Fruit fly (Drosophila melanogaster) S2 (cell line): ENCODE measurements around the gene RnrL.

Source experiments
- CG8478 ChIP-seq: fragments of >200 bp; optimal IDR thresholded peaks from 2 replicates; lab custom pipeline; 2018
- CTCF ChIP-seq, 2 experiments: fragments of >200 bp; optimal IDR thresholded peaks; 2 replicates each; lab custom pipeline; 2018

Gene RnrL

DNA sequence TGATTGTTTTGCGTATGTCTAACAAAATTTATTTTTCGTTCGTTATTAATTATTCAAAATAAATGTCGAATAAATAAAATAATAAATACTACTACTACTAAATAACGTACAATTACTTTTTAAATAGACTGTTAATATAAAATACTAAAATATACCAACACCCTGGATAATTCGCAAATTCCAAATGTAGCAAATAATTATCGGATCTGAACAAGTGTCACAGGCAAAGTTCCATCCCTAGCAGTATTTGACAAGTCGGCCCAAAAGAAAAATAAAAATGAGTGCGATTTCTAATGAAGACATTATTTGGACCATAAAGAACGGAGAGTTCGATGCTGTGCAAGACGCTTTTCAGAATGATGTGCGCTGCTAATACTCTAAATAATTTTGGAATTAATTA, 13.7 kb upstream of the RnrL start, which contains the start of gene CG31715:
Gene CG31715, plus strand, starts transcription at position 212 of the 400 bp plus-strand sequence.
- TF ChIP-seq CG8478 (lab: Kevin White, UChicago) (no peak), CTCF (optimal IDR thresholded peaks at IDR 0.05; lab: Kevin White, UChicago) (no peak)

DNA sequence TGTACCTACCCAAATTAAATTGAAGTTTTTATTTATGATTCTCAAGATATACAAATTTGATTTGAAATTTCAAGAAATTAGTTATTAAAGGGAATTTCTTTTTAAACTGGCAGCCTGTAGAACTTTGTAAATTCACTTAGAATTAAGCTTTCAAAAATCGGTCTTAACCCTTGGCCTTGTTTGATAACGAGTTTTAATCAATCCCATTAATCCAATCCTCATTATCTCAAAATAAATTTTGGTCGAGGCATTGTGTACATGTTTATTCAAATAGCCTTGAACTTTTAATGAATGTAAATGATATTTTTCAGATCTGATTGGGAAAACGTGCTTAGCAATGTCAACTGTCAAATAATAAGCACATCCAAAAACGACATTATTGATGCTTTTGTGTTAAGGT, 12.1 kb upstream of the RnrL start:
- TF ChIP-seq CTCF (optimal IDR thresholded peaks at IDR 0.05; lab: Kevin White, UChicago), result no peak
- TF ChIP-seq CG8478 (lab: Kevin White, UChicago), result no peak

DNA sequence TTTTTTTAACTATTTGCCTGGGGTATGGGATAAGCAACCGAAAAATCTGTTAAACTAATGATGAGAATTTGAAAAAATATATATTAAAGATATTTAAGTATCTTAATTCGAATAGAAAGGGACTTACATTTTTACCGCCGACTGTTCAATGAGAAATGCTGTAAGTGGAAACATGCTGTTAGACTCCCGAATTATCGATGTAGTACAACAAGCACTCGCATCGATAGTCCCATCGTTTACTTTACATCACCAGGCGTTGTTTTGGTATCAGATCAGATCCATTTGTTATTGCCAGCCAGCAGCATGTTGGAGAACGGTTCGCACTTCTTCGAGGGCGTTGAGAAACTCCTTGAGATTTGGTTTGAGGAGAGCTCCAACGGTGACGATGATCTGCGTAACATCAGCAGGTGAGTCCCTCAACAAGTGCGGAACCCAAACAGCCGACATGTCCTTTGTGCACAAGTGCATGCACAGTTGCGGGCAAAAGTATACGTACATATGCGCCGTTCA, 11.5 kb upstream of the RnrL start, which contains the start of gene SamDC:
Gene SamDC, plus strand, starts transcription at position 246 of the 510 bp plus-strand sequence.
- TF ChIP-seq CG8478 (lab: Kevin White, UChicago), result no peak
- peak in 1 of 2 experiments; percentile 15 for TF ChIP-seq CTCF (optimal IDR thresholded peaks at IDR 0.05; lab: Kevin White, UChicago)

DNA sequence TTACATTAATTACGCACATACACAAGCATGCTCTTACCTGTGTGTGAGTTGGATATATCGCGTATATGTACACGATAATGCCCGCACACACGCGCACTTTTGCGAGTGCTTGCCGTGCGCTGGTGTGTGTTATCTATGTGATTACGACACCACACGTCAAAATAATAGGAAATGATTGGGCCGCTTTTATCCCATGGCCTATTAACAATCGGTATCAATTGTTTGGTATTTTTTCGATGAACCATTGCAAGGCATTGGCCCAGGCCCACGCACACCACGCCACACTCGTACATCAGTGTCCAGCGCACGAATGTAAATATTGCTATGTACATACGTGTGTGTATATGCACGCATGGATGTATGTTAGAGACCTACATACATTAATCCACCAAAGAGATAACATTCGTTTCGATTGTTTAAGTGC, 7.1 kb upstream of the RnrL start:
- no peak for TF ChIP-seq CG8478 (lab: Kevin White, UChicago)
- TF ChIP-seq CTCF (optimal IDR thresholded peaks at IDR 0.05; lab: Kevin White, UChicago), result no peak

DNA sequence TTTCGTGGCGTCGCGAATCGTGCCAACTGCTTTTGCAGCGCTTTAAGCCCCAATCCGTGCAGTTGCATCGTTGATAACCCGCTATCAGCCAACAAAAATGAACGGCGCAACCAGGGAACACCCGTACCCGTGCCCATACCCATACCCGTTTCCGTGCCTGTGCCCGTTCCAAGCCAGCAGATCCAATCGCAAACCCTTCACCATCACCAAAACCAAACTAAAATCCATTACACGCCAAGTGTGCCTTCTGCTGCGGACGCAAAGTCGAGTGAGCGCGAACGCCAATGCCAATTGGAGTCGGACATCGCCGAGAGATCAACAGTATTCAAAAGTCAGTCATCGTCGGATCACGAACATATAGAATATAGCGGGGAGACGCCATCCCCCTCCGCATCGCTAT, 6.5 kb upstream of the RnrL start:
- TF ChIP-seq CG8478 (lab: Kevin White, UChicago) (no peak), CTCF (optimal IDR thresholded peaks at IDR 0.05; lab: Kevin White, UChicago) (no peak)

DNA sequence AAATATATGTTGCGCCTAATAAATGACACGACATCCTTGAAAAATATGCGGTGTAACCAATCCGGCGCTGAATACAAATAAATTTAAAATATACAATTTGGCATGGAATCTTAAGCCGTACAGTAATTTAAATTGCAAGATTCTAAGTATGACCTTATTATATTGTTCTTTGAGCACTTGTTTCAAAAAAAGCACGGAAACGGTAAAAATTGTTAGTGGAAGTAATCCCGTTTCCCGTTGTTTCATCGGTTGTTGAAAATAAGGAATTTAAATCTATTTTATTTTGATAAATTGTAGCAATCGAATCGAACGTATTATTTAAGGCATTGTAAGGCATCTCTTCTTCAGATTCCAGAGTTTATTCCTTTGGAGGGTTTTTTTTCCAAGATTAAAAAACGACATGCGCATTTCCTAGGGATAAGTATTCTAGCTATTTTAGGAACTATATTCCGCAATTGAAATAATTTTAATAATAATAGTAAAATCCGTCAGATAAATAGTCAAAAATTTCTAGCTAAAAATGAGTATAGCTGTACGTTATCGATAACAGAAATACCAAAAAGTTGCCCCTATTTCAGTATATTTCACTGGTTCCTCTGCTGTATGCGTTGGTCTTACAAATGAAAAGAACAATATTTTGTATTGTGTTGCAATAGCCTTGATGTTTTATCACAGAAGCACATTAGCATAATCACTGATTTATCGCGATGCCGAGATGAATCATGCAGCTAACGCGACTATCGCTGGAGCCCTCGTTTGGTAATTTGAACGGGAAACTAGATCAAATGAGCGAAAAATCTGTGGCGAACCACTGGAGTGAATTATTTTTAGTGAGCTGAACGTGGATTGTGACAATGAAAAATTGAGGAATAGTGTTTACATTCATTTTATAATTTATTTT, 5.6 kb upstream of the RnrL start, which contains the start of gene GATAd:
Gene GATAd, plus strand, starts transcription at position 644 of the 901 bp plus-strand sequence.
- TF ChIP-seq CG8478 (lab: Kevin White, UChicago) (no peak), CTCF (optimal IDR thresholded peaks at IDR 0.05; lab: Kevin White, UChicago) (peak in 1 of 2 experiments; percentile 1)

DNA sequence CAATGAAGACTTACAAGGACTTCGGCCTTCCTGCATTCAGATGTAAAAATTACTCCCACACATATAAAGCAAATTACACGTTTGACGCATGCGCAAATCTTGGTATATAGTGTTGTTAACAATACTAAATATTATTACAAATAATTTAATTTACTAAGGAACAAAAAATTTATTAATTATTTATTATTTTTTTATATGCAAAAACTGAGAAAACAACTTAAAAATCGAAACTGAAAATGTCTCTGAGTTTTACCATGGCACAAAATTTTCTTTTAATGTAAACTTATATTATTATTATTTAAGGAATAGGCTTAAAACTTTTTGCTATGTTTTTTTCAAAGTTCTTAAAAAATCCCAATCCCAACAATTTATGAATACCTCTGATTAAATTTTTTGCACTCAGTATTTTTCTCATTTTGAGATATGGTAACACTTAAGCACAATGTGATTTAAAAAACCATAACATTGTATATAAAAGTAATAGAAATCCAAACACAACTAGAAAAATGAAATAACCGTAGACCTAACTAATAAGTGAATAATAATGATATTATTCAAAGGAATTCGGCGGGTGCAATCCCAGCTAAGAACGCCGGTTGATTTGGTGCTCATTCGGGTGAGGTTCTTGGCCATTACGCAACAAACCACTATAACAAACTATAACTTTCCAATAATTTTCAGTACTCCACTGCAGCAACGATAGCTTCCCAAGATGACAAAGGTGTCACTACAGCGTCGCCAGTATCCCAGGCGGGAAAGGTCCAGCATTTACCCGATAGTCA, 3.5 kb upstream of the RnrL start, which contains the start of the genes Schip1 and Cox10:
Gene Schip1, minus strand, starts transcription at position 51 of the 782 bp plus-strand sequence.
Gene Cox10, plus strand, starts transcription at position 406 of the 782 bp plus-strand sequence.
- no peak for TF ChIP-seq CG8478 (lab: Kevin White, UChicago)
- no peak for TF ChIP-seq CTCF (optimal IDR thresholded peaks at IDR 0.05; lab: Kevin White, UChicago)

DNA sequence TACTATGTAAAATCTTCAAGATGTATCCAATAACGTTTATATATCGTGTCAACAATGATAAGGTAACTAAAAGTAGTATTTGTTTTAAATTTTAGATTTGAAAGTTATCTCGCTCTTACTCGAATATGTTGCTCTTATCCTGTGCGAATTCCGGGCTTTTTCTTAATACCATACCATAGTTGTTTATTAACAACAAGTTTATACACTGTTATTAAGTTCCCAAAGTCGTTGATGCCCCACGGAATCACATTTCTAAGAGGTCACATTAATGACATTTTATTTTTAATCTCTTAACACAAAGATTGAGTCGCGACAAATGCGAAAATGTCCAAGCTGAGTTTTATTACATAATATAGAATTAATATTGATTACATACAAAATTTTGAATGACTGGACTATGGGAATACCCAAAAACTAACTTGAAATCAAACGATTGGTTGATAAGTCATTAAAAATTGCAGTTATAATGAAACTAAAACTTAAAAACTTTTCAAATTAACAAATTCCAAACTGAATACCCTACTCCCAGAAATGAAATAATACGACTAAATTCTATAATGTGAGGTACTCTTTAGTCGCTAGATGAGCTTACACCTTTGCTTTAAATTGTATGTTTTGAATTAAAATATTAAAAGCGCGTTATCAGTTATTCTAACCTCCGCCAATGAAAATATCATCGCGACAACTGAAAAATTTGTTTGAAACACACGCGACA, 4.8 kb downstream of the RnrL start, which contains the start of gene CG5381:
Gene CG5381, minus strand, starts transcription at position 330 of the 715 bp plus-strand sequence.
- TF ChIP-seq CTCF (optimal IDR thresholded peaks at IDR 0.05; lab: Kevin White, UChicago) (no peak), CG8478 (lab: Kevin White, UChicago) (no peak)

DNA sequence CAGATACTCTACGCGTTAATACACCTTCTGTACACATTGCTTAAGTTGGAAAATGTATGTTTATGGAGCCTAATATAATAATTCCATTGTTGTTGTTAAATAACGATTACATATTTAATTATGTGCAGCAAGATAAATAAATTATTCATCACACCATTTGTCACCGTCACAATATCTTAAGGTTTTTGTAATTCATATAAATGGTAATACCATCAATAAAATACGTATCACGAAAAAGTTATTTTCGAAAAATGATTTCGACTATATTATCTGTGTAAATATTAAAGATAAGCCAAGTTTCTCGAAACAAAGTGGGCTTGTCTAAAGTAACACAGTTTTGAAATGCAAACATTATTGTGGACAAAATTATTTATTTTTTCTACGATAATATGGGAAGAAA, 5.6 kb downstream of the RnrL start, which contains the start of gene CG4995:
Gene CG4995, plus strand, starts transcription at position 301 of the 400 bp plus-strand sequence.
- TF ChIP-seq CTCF (optimal IDR thresholded peaks at IDR 0.05; lab: Kevin White, UChicago) (no peak), CG8478 (lab: Kevin White, UChicago) (no peak)

DNA sequence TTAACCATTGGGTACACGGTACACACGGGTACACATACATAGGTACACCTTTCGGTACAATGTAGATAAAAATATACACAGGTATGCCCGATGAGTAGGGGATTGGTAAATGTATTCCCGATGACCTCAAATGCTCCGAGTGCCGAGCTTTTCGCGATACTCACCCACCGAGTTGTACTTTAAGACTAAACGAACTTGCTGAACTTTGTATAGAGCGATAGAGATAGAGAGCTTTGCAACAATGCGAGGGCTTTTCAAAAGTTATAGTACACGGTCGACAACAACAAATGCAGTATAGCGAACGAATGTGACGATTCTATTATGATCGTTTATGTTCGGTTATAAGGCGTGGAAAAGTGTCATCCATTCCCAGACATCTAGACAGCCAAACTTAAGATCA, 6.1 kb downstream of the RnrL start:
- TF ChIP-seq CTCF (optimal IDR thresholded peaks at IDR 0.05; lab: Kevin White, UChicago), result no peak

DNA sequence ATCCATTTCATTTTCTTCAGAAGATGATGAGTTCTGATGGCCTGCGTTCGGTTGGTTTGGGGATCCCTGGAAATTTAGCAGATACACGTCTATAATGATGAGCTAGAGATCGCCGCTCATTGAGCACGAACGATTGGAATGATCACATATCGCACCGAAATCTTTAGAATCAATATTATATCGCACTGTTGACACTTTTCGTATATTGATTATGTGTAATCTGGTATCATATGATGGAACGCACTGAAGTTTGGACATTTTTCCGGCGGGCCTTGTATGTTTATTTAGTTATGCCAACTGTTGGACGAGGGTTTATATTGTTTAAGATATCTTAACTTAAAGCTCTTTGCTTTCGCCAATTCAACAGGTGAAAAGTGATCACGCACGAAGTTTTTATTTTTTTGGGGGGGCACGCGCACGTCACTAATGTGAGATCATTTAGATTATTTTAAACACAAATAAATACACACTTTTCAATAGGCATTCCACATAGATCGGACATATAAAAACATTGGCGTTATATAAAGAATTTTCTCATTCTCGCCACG, 6.6 kb downstream of the RnrL start:
- TF ChIP-seq CTCF (optimal IDR thresholded peaks at IDR 0.05; lab: Kevin White, UChicago) (no peak), CG8478 (lab: Kevin White, UChicago) (no peak)

DNA sequence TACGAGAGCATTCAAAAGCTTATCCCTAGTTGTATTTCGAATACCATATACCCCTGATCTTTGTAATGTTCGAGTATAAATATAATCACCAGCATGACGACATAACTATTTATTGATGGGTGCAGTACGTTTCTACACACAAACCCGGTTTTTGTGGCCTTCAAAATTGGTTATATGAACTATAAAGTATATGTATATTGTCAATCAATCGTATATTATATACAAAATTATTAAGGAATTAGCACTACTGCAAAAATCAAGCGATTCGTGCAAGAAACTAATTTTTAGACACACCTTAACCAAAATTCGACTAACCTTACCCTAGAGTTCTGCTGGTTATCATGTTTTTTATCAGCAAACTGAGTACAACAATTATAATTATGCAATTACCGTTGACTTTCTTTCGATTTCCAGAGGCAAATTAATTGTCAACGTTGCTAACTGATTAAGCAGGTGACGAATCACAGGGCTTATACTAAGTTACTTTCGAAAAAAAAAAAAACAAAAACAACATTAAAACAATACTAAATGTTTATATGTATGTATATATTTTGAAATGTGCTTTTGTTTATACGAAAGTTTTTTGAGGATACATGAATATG, 7.5 kb downstream of the RnrL start:
- TF ChIP-seq CTCF (optimal IDR thresholded peaks at IDR 0.05; lab: Kevin White, UChicago) (no peak), CG8478 (lab: Kevin White, UChicago) (no peak)

DNA sequence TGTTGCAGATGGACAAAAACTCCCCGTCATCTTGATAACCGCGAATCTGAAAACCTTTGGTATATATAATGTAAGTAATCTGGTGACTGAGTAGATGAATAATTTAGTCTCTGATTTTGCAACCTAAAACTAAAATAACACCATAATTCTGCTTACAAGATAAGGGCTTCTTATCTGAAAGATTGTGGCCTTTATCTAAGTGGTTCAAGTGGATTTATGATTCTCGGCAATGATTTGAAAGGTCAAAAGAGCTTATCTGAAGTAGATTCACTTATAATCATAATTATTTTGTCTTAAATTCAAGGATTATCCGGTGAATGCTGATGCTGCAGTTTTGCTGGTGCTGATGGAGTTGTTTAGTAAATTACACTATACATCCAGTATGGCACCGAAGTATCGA, 11.9 kb downstream of the RnrL start:
- no peak for TF ChIP-seq CG8478 (lab: Kevin White, UChicago)
- TF ChIP-seq CTCF (optimal IDR thresholded peaks at IDR 0.05; lab: Kevin White, UChicago), result no peak
